Worm (Caenorhabditis elegans) whole organism, young adult: ENCODE measurements around the gene prp-19.

Experiments used
- D2030.7 ChIP-seq: fragments of 200-800 bp; sonication (Bioruptor generic); IDR thresholded peaks from 2 replicates; pipeline ENCODE4 v1.3.6; 2022; ENCODE audit warnings: missing genetic modification reagents, missing genetic modification characterization, missing compliant biosample characterization
- F10E7.11 ChIP-seq: sonication (generic microtip); optimal IDR thresholded peaks from 2 replicates; lab custom pipeline; 2017; ENCODE audit warnings: mild to moderate bottlenecking, missing genetic modification characterization, moderate library complexity, missing compliant biosample characterization
- F52B5.7 ChIP-seq: sonication (generic microtip); optimal IDR thresholded peaks from 2 replicates; lab custom pipeline; 2016; ENCODE audit warnings: mild to moderate bottlenecking, missing genetic modification characterization, missing compliant biosample characterization
- F55B11.4 ChIP-seq: sonication (generic microtip); optimal IDR thresholded peaks from 2 replicates; lab custom pipeline; 2016; ENCODE audit warnings: missing compliant biosample characterization, missing genetic modification characterization, borderline replicate concordance; ENCODE audit not compliant: insufficient read depth
- F57A8.1 ChIP-seq: fragments of 200-800 bp; sonication (Bioruptor generic); optimal IDR thresholded peaks from 2 replicates; lab custom pipeline; 2018; ENCODE audit warnings: mild to moderate bottlenecking, missing genetic modification characterization, moderate library complexity, missing compliant biosample characterization
- K11D2.4 ChIP-seq: fragments of 200-800 bp; sonication (Bioruptor generic); IDR thresholded peaks from 2 replicates; pipeline ENCODE4 v1.3.6; 2022; ENCODE audit warnings: missing genetic modification reagents, missing genetic modification characterization, missing compliant biosample characterization
- Y67H2A.10 ChIP-seq: fragments of 200-800 bp; sonication (Bioruptor generic); conservative IDR thresholded peaks from 2 replicates; pipeline ENCODE4 v1.3.6; 2022; ENCODE audit warnings: missing genetic modification reagents, missing genetic modification characterization, missing compliant biosample characterization
- akir-1 ChIP-seq: fragments of 200-800 bp; sonication (Bioruptor generic); optimal IDR thresholded peaks from 2 replicates; lab custom pipeline; 2018; ENCODE audit warnings: mild to moderate bottlenecking, missing genetic modification characterization, moderate library complexity, missing compliant biosample characterization
- aptf-2 ChIP-seq: fragments of 200-800 bp; sonication (Bioruptor generic); conservative IDR thresholded peaks from 2 replicates; pipeline ENCODE4 v1.3.6; 2022; ENCODE audit warnings: missing genetic modification reagents, missing genetic modification characterization, missing compliant biosample characterization
- atf-7 ChIP-seq: sonication (generic microtip); optimal IDR thresholded peaks from 2 replicates; lab custom pipeline; 2017; ENCODE audit warnings: mild to moderate bottlenecking, missing genetic modification characterization, missing compliant biosample characterization
- attf-5 ChIP-seq: fragments of 200-800 bp; sonication (Bioruptor generic); optimal IDR thresholded peaks from 2 replicates; lab custom pipeline; 2018; ENCODE audit warnings: mild to moderate bottlenecking, missing genetic modification characterization, missing compliant biosample characterization
- attf-6 ChIP-seq: fragments of 200-800 bp; sonication (Bioruptor generic); IDR thresholded peaks from 2 replicates; pipeline ENCODE4 v1.3.6; 2022; ENCODE audit warnings: missing genetic modification reagents, missing genetic modification characterization, missing compliant biosample characterization
- cebp-1 ChIP-seq, 2 experiments: fragments of 200-800 bp in 1 of 2; sonication (Bioruptor generic) in 1 of 2; sonication (generic microtip) in 1 of 2; IDR thresholded peaks in 1 of 2; optimal IDR thresholded peaks in 1 of 2; 2 replicates each; pipeline versions ENCODE4 v1.3.6 to Lab custom; 2017 to 2022; ENCODE audit warnings: missing compliant biosample characterization in 2 of 2, missing genetic modification characterization in 2 of 2, mild to moderate bottlenecking in 1 of 2, missing genetic modification reagents in 1 of 2, moderate library complexity in 1 of 2
- cebp-2 ChIP-seq: fragments of 200-800 bp; sonication (Bioruptor generic); IDR thresholded peaks from 2 replicates; pipeline ENCODE4 v1.3.6; 2022; ENCODE audit warnings: missing genetic modification characterization, missing compliant biosample characterization
- ceh-100 ChIP-seq: fragments of 200-800 bp; sonication (Bioruptor generic); IDR thresholded peaks from 2 replicates; pipeline ENCODE4 v1.3.6; 2022; ENCODE audit warnings: missing genetic modification reagents, missing genetic modification characterization, missing compliant biosample characterization
- chd-7 ChIP-seq: sonication (generic microtip); optimal IDR thresholded peaks from 2 replicates; lab custom pipeline; 2016; ENCODE audit warnings: mild to moderate bottlenecking, missing genetic modification characterization, moderate library complexity, missing compliant biosample characterization
- dox-1 ChIP-seq: fragments of 200-800 bp; sonication (Bioruptor generic); IDR thresholded peaks from 2 replicates; pipeline ENCODE4 v1.3.6; 2022; ENCODE audit warnings: missing genetic modification reagents, missing genetic modification characterization, missing compliant biosample characterization
- dpl-1 ChIP-seq: fragments of 150-350 bp; optimal IDR thresholded peaks from 2 replicates; lab custom pipeline; 2014; ENCODE audit warnings: missing biosample characterization, missing genetic modification reagents, missing genetic modification characterization
- egl-18 ChIP-seq: fragments of 200-800 bp; sonication (Bioruptor generic); IDR thresholded peaks from 2 replicates; pipeline ENCODE4 v1.3.6; 2022; ENCODE audit warnings: missing genetic modification reagents, missing genetic modification characterization, missing compliant biosample characterization
- egl-44 ChIP-seq: fragments of 200-800 bp; sonication (Bioruptor generic); IDR thresholded peaks from 2 replicates; pipeline ENCODE4 v1.3.6; 2022; ENCODE audit warnings: missing genetic modification reagents, missing genetic modification characterization, missing compliant biosample characterization
- egrh-3 ChIP-seq: fragments of 200-800 bp; sonication (Bioruptor generic); IDR thresholded peaks from 2 replicates; pipeline ENCODE4 v1.3.6; 2022; ENCODE audit warnings: missing genetic modification reagents, missing genetic modification characterization, missing compliant biosample characterization
- him-1 ChIP-seq: sonication (generic microtip); optimal IDR thresholded peaks from 2 replicates; lab custom pipeline; 2016; ENCODE audit warnings: missing genotype, missing genetic modification reagents, missing genetic modification characterization, missing compliant biosample characterization
- hrde-1 ChIP-seq: sonication (generic microtip); optimal IDR thresholded peaks from 2 replicates; lab custom pipeline; 2016; ENCODE audit warnings: missing genetic modification characterization, mild to moderate bottlenecking, missing compliant biosample characterization, moderate library complexity, missing genotype, missing genetic modification reagents, borderline replicate concordance
- lin-54 ChIP-seq: fragments of 200-800 bp; sonication (Bioruptor generic); optimal IDR thresholded peaks from 2 replicates; lab custom pipeline; 2018; ENCODE audit warnings: mild to moderate bottlenecking, missing genetic modification characterization, missing compliant biosample characterization
- madf-10 ChIP-seq: sonication (generic microtip); optimal IDR thresholded peaks from 2 replicates; lab custom pipeline; 2016; ENCODE audit warnings: mild to moderate bottlenecking, missing genetic modification characterization, missing compliant biosample characterization
- mcd-1 ChIP-seq: fragments of 200-800 bp; sonication (Bioruptor generic); IDR thresholded peaks from 2 replicates; pipeline ENCODE4 v1.3.6; 2022; ENCODE audit warnings: missing genetic modification reagents, missing genetic modification characterization, missing compliant biosample characterization
- mel-28 ChIP-seq: sonication (generic microtip); optimal IDR thresholded peaks from 2 replicates; lab custom pipeline; 2016; ENCODE audit warnings: borderline replicate concordance, mild to moderate bottlenecking, missing genetic modification characterization, missing compliant biosample characterization
- nhr-179 ChIP-seq: sonication (generic microtip); optimal IDR thresholded peaks from 2 replicates; lab custom pipeline; 2016; ENCODE audit warnings: mild to moderate bottlenecking, missing genetic modification characterization, missing compliant biosample characterization
- nhr-27 ChIP-seq: fragments of 200-800 bp; sonication (Bioruptor generic); optimal IDR thresholded peaks from 2 replicates; lab custom pipeline; 2018; ENCODE audit warnings: mild to moderate bottlenecking, missing genetic modification characterization, moderate library complexity, missing compliant biosample characterization
- nhr-80 ChIP-seq: sonication (generic microtip); optimal IDR thresholded peaks from 2 replicates; lab custom pipeline; 2016; ENCODE audit warnings: missing genetic modification characterization, missing compliant biosample characterization
- pha-4 ChIP-seq: fragments of 150-350 bp; sonication (generic microtip); optimal IDR thresholded peaks from 2 replicates; lab custom pipeline; 2014; ENCODE audit warnings: missing biosample characterization, missing genetic modification reagents, missing genetic modification characterization
- rcor-1 ChIP-seq: fragments of 200-800 bp; sonication (Bioruptor generic); IDR thresholded peaks from 2 replicates; pipeline ENCODE4 v1.3.6; 2022; ENCODE audit warnings: missing genetic modification reagents, missing genetic modification characterization, missing compliant biosample characterization
- rec-8 ChIP-seq, 2 experiments: sonication (generic microtip); optimal IDR thresholded peaks; 2 replicates each; lab custom pipeline; 2016; ENCODE audit warnings: mild to moderate bottlenecking in 2 of 2, missing genetic modification characterization in 2 of 2, missing genetic modification reagents in 2 of 2, missing genotype in 2 of 2, missing biosample characterization in 1 of 2, missing compliant biosample characterization in 1 of 2, moderate library complexity in 1 of 2
- snpc-1.3 ChIP-seq: sonication (generic microtip); optimal IDR thresholded peaks from 2 replicates; lab custom pipeline; 2017; ENCODE audit warnings: missing genetic modification characterization, mild to moderate bottlenecking, missing compliant biosample characterization, antibody characterized with exemption, moderate library complexity, missing genotype, missing genetic modification reagents; ENCODE audit not compliant: insufficient read depth
- snpc-4 ChIP-seq, 5 experiments: fragments of 150-350 bp in 1 of 5; sonication (generic microtip) in 4 of 5; optimal IDR thresholded peaks; 2 replicates each; lab custom pipeline; 2014 to 2018; ENCODE audit warnings: missing genetic modification characterization in 5 of 5, missing biosample characterization in 3 of 5, antibody characterized with exemption in 2 of 5, mild to moderate bottlenecking in 2 of 5, missing compliant biosample characterization in 2 of 5, missing genotype in 2 of 5, moderate library complexity in 2 of 5, missing genetic modification reagents in 1 of 5
- somi-1 ChIP-seq: fragments of 200-800 bp; sonication (Bioruptor generic); optimal IDR thresholded peaks from 2 replicates; lab custom pipeline; 2018; ENCODE audit warnings: mild to moderate bottlenecking, missing genetic modification characterization, missing compliant biosample characterization
- tbp1 ChIP-seq: fragments of 200-800 bp; sonication (Bioruptor generic); optimal IDR thresholded peaks from 2 replicates; lab custom pipeline; 2018; ENCODE audit warnings: mild to moderate bottlenecking, missing genetic modification characterization, missing compliant biosample characterization
- tbx-9 ChIP-seq: sonication (generic microtip); optimal IDR thresholded peaks from 2 replicates; lab custom pipeline; 2016; ENCODE audit warnings: borderline replicate concordance, missing genetic modification characterization, inconsistent platforms, missing compliant biosample characterization
- unc-130 ChIP-seq: sonication (generic microtip); optimal IDR thresholded peaks from 2 replicates; lab custom pipeline; 2016; ENCODE audit warnings: missing genetic modification reagents, missing genetic modification characterization, missing compliant biosample characterization
- unc-62 ChIP-seq: fragments of 150-350 bp; optimal IDR thresholded peaks from 2 replicates; lab custom pipeline; 2014; ENCODE audit warnings: missing biosample characterization, missing genetic modification reagents, missing genetic modification characterization
- ztf-26 ChIP-seq: sonication (generic microtip); optimal IDR thresholded peaks from 2 replicates; lab custom pipeline; 2017; ENCODE audit warnings: missing genetic modification characterization, missing compliant biosample characterization

prp-19 gene

DNA sequence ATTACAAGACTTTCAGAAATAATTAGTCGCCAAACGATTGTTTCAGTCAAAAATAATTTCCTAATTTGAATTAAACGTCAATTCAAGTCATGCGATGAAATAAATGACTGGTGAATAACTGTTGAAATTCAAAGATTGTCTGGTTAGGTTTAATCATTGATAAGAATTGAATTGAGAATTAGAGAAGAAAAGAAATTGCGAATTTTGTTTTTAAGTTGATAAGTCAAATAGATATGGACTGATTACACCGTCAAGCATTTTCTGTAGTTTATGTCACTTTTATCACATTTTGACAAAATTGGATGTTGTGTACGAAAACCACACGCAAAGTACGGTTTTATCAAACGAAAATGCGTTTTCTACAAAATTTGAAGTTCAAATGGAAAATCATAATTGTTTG is 29.4 kb upstream of the prp-19 start:
- TF ChIP-seq atf-7 (tag; lab: Kevin White, UChicago) (peak; percentile 35), F55B11.4 (tag; lab: Kevin White, UChicago) (no peak), D2030.7 (GFP tag; lab: Robert Waterston, UW) (no peak), attf-5 (GFP tag; lab: Kevin White, UChicago) (peak; percentile 46), egl-18 (GFP tag; lab: Robert Waterston, UW) (no peak), snpc-4 (GFP tag; optimal IDR thresholded peaks at IDR 0.05; lab: Kevin White, UChicago) (no peak), snpc-4 (tag; optimal IDR thresholded peaks at IDR 0.05; lab: Kevin White, UChicago) (peak in 1 of 4 experiments; percentile 17), nhr-80 (tag; lab: Kevin White, UChicago) (peak; percentile 90), rcor-1 (GFP tag; lab: Robert Waterston, UW) (no peak), F10E7.11 (tag; lab: Kevin White, UChicago) (no peak), F57A8.1 (no peak), F52B5.7 (tag; lab: Kevin White, UChicago) (no peak), cebp-1 (GFP tag; IDR thresholded peaks at IDR 0.05; lab: Robert Waterston, UW) (no peak), cebp-1 (tag; optimal IDR thresholded peaks at IDR 0.05; lab: Kevin White, UChicago) (peak; percentile 37), tbx-9 (no peak), aptf-2 (GFP tag; lab: Robert Waterston, UW) (no peak), dox-1 (GFP tag; lab: Robert Waterston, UW) (no peak), unc-62 (GFP tag; lab: Kevin White, UChicago) (peak; percentile 82), nhr-27 (tag; lab: Kevin White, UChicago) (no peak), tbp1 (GFP tag; lab: Kevin White, UChicago) (peak; percentile 11), chd-7 (no peak), rec-8 (tag; optimal IDR thresholded peaks at IDR 0.05; lab: Kevin White, UChicago) (no peak), him-1 (no peak), madf-10 (tag; lab: Kevin White, UChicago) (no peak)
- TF ChIP-seq, all 124 proteins: peak for 7

DNA sequence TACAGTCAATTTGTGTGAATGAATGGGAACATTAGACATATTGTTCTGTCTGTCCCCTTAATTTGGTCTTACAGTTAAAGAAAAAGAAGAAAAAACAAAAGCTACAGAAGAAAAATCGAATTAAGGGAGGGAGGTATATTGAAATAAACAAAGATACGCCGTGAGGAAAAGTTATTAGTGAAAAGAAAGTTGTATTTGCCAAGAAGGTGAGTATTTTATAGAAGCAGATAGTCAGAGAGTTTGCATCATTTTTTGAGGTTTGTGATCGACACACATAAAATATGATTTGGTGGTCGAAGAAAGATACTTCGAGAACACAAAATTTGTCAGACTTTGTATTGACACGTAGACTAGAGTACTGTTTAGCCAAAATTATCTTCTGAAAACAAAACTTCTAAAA is 28.5 kb upstream of the prp-19 start:
- TF ChIP-seq ceh-100 (no peak), pha-4 (tag; lab: Kevin White, UChicago) (peak; percentile 22), egrh-3 (GFP tag; lab: Robert Waterston, UW) (no peak), lin-54 (GFP tag; lab: Kevin White, UChicago) (peak; percentile 1), K11D2.4 (GFP tag; lab: Robert Waterston, UW) (no peak), nhr-179 (tag; lab: Kevin White, UChicago) (no peak), him-1 (no peak), nhr-80 (tag; lab: Kevin White, UChicago) (peak; percentile 29)

DNA sequence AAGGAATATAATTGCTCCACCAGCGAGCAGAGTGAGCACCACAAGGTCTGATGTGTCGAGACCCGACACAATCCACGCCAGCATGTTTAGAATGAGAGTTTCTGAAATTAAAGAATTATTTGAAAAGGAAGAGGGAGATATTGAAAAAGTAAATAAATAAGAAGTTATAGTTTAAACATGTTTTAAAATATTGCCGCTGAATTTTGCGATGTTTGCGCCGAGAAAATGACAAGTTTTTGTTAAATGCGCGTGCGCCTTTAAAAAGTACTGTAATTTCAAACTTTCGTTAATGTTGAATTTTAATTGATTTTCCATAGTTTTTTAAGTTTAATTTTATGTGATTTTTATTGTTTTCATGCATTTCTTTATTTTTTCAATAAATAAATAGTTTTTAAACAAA is 27.7 kb upstream of the prp-19 start, which contains the start of gene emb-8:
Gene emb-8 (minus strand): TSS at position 101 of the 400 bp plus-strand sequence.
- TF ChIP-seq madf-10 (tag; lab: Kevin White, UChicago) = no peak
- peak; percentile 32; the same call in 1 of the 2 replicates for TF ChIP-seq attf-6
- TF ChIP-seq egl-18 (GFP tag; lab: Robert Waterston, UW) = 0 out of 2 replicates have a peak, but pooled peaks have one; percentile 31

DNA sequence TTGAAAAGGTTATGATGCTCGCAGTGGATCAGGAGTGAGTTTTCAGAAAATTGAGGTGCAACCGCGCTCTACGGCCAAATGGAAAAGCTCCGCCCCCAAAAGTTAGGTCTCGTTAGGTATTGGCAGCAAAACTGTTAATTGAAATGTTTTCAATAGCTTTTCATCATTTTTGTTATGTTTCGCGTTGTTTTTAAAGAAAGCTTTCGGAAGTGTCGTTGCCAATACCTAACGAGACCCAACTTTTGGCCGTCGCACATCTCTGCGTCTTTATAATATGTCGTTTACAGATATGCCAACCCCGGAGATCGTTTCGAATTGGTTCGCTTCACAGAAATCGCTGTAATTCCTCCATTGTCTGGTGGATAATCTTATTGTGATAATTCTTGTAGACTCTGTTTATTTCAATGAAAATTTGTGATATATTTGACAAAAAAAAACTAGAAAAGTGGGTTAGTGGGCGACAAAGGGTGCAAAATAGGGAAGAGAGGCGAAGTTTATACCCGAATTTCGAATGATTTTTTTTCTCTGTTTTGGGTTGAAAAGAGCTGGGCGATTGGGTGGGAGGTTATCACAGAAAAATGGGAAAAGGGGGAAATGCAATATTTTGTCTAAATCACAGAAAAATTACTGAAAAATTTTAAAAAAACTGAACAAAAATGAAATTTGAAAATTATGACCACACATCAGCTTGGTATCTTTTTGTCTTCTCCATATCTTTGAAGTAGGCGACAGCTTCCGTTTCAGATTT is 24.6 kb upstream of the prp-19 start:
- no peak for TF ChIP-seq unc-130
- peak; percentile 11 for TF ChIP-seq F52B5.7 (tag; lab: Kevin White, UChicago)
- TF ChIP-seq mel-28 (tag; lab: Kevin White, UChicago) = no peak
- peak; percentile 75 for TF ChIP-seq mcd-1 (GFP tag; lab: Robert Waterston, UW)
- no peak for TF ChIP-seq Y67H2A.10
- TF ChIP-seq cebp-2 = no peak
- no peak for TF ChIP-seq hrde-1
- TF ChIP-seq egl-44 (GFP tag; lab: Robert Waterston, UW) = no peak; the same call in 1 of the 2 replicates
- TF ChIP-seq ztf-26 (tag; lab: Kevin White, UChicago) = no peak
- no peak for TF ChIP-seq somi-1 (GFP tag; lab: Kevin White, UChicago)
- no peak for TF ChIP-seq akir-1 (GFP tag; lab: Kevin White, UChicago)
- no peak for TF ChIP-seq dpl-1 (GFP tag; lab: Kevin White, UChicago)
- no peak for TF ChIP-seq snpc-1.3 (tag; lab: Kevin White, UChicago)
